Fruit fly (Drosophila melanogaster) whole organism, embryonic: ENCODE measurements around the gene betaGlu.

ENCODE experiments used
- Atf3 ChIP-seq: fragments of 200-800 bp; sonication (Bioruptor generic); optimal IDR thresholded peaks from 3 replicates; lab custom pipeline; 2016; ENCODE audit warnings: missing biosample characterization, missing genetic modification characterization
- Awh ChIP-seq: fragments of 200-800 bp; sonication (Bioruptor generic); IDR thresholded peaks from 2 replicates; pipeline ENCODE4, ENCODE4 v1.3.6; 2022; ENCODE audit warnings: missing biosample characterization, missing genetic modification characterization
- CG10274 ChIP-seq: fragments of 200-800 bp; sonication (Bioruptor generic); optimal IDR thresholded peaks from 3 replicates; lab custom pipeline; 2017; ENCODE audit warnings: missing biosample characterization, mild to moderate bottlenecking, missing genetic modification characterization
- CG10543 ChIP-seq: fragments of 200-800 bp; sonication (Bioruptor generic); optimal IDR thresholded peaks from 3 replicates; lab custom pipeline; 2017; ENCODE audit warnings: missing biosample characterization, mild to moderate bottlenecking, missing genetic modification characterization, moderate library complexity
- CG11398 ChIP-seq: fragments of 200-800 bp; sonication (Bioruptor generic); optimal IDR thresholded peaks from 2 replicates; lab custom pipeline; 2016; ENCODE audit warnings: missing biosample characterization, missing genetic modification characterization
- CG11696 ChIP-seq: fragments of 200-800 bp; sonication (Bioruptor generic); IDR thresholded peaks from 2 replicates; pipeline ENCODE4 v1.3.6; 2022; ENCODE audit warnings: missing biosample characterization, missing genetic modification characterization
- CG12071 ChIP-seq: fragments of 200-800 bp; sonication (Bioruptor generic); optimal IDR thresholded peaks from 3 replicates; lab custom pipeline; 2018; ENCODE audit warnings: missing biosample characterization, mild to moderate bottlenecking, missing genetic modification characterization
- CG12219 ChIP-seq: fragments of 200-800 bp; sonication (Bioruptor generic); optimal IDR thresholded peaks from 3 replicates; lab custom pipeline; 2018; ENCODE audit warnings: missing biosample characterization, mild to moderate bottlenecking, missing genetic modification characterization
- CG15011 ChIP-seq: fragments of 200-800 bp; sonication (Bioruptor generic); optimal IDR thresholded peaks from 3 replicates; lab custom pipeline; 2018; ENCODE audit warnings: missing biosample characterization, mild to moderate bottlenecking, missing genetic modification characterization
- CG16779 ChIP-seq: fragments of 200-800 bp; sonication (Bioruptor generic); IDR thresholded peaks from 2 replicates; pipeline ENCODE4 v1.3.6; 2022; ENCODE audit warnings: missing biosample characterization, missing genetic modification characterization
- CG17359 ChIP-seq: fragments of 200-800 bp; sonication (Bioruptor generic); optimal IDR thresholded peaks from 3 replicates; lab custom pipeline; 2018; ENCODE audit warnings: missing biosample characterization, mild to moderate bottlenecking, missing genetic modification characterization, moderate library complexity
- CG18011 ChIP-seq: fragments of 200-800 bp; sonication (Bioruptor generic); optimal IDR thresholded peaks from 2 replicates; lab custom pipeline; 2017; ENCODE audit warnings: missing biosample characterization, missing genetic modification characterization, mild to moderate bottlenecking, moderate library complexity, missing genotype
- CG18619 ChIP-seq: fragments of 200-800 bp; sonication (Bioruptor generic); optimal IDR thresholded peaks from 3 replicates; lab custom pipeline; 2017; ENCODE audit warnings: missing biosample characterization, mild to moderate bottlenecking, missing genetic modification characterization
- CG2116 ChIP-seq: fragments of 200-800 bp; sonication (Bioruptor generic); optimal IDR thresholded peaks from 3 replicates; lab custom pipeline; 2018; ENCODE audit warnings: missing biosample characterization, mild to moderate bottlenecking, missing genetic modification characterization
- CG30403 ChIP-seq: fragments of 200-800 bp; sonication (Bioruptor generic); optimal IDR thresholded peaks from 3 replicates; lab custom pipeline; 2016; ENCODE audit warnings: missing biosample characterization, missing genetic modification characterization
- CG32772 ChIP-seq: fragments of 200-800 bp; sonication (Bioruptor generic); IDR thresholded peaks from 2 replicates; pipeline ENCODE4 v1.3.6; 2022; ENCODE audit warnings: missing biosample characterization, missing genetic modification characterization
- CG33557 ChIP-seq: fragments of 200-800 bp; sonication (Bioruptor generic); optimal IDR thresholded peaks from 2 replicates; lab custom pipeline; 2019; ENCODE audit warnings: missing biosample characterization, mild to moderate bottlenecking, missing genetic modification characterization, moderate library complexity
- CG42726 ChIP-seq: fragments of 200-800 bp; sonication (Bioruptor generic); IDR thresholded peaks from 2 replicates; pipeline ENCODE4 v1.3.6; 2022; ENCODE audit warnings: missing biosample characterization, missing genetic modification characterization; ENCODE audit not compliant: partially characterized antibody
- CG4730 ChIP-seq: fragments of 200-800 bp; sonication (Bioruptor generic); IDR thresholded peaks from 2 replicates; pipeline ENCODE4 v1.3.6; 2022; ENCODE audit warnings: missing biosample characterization, missing genetic modification characterization
- CG7271 ChIP-seq: fragments of 200-800 bp; sonication (Bioruptor generic); optimal IDR thresholded peaks from 2 replicates; lab custom pipeline; 2018; ENCODE audit warnings: missing biosample characterization, mild to moderate bottlenecking, missing genetic modification characterization, moderate library complexity
- CG7963 ChIP-seq: fragments of 200-800 bp; sonication (Bioruptor generic); IDR thresholded peaks from 3 replicates; pipeline ENCODE4 v1.3.6; 2022; ENCODE audit warnings: missing biosample characterization, missing genetic modification characterization; ENCODE audit not compliant: partially characterized antibody
- CG8944 ChIP-seq: fragments of 200-800 bp; sonication (Bioruptor generic); optimal IDR thresholded peaks from 3 replicates; lab custom pipeline; 2016; ENCODE audit warnings: missing biosample characterization, missing genetic modification characterization
- Gug ChIP-seq: fragments of 200-800 bp; sonication (Bioruptor generic); IDR thresholded peaks from 4 replicates; pipeline ENCODE4 v1.3.6; 2022; ENCODE audit warnings: missing biosample characterization, missing genetic modification characterization
- HmgZ ChIP-seq: fragments of 200-800 bp; sonication (Bioruptor generic); optimal IDR thresholded peaks from 2 replicates; lab custom pipeline; 2018; ENCODE audit warnings: missing biosample characterization, mild to moderate bottlenecking, missing genetic modification characterization
- MESR4 ChIP-seq: fragments of 200-800 bp; sonication (Bioruptor generic); optimal IDR thresholded peaks from 2 replicates; lab custom pipeline; 2018; ENCODE audit warnings: missing biosample characterization, mild to moderate bottlenecking, missing genetic modification characterization, moderate library complexity
- MTF-1 ChIP-seq: fragments of 200-800 bp; sonication (Bioruptor generic); optimal IDR thresholded peaks from 2 replicates; lab custom pipeline; 2018; ENCODE audit warnings: missing biosample characterization, mild to moderate bottlenecking, missing genetic modification characterization, borderline replicate concordance
- Mes4 ChIP-seq: fragments of 200-800 bp; sonication (Bioruptor generic); optimal IDR thresholded peaks from 2 replicates; lab custom pipeline; 2016; ENCODE audit warnings: missing biosample characterization, missing genetic modification characterization
- Myb ChIP-seq: fragments of 200-800 bp; sonication (Bioruptor generic); optimal IDR thresholded peaks from 2 replicates; lab custom pipeline; 2016; ENCODE audit warnings: missing biosample characterization, missing genetic modification characterization
- Neu2 ChIP-seq: fragments of 200-800 bp; sonication (Bioruptor generic); optimal IDR thresholded peaks from 3 replicates; lab custom pipeline; 2016; ENCODE audit warnings: missing biosample characterization, missing genetic modification characterization, borderline replicate concordance
- Nf-YB ChIP-seq: fragments of 200-800 bp; sonication (Bioruptor generic); optimal IDR thresholded peaks from 3 replicates; lab custom pipeline; 2019; ENCODE audit warnings: missing biosample characterization, mild to moderate bottlenecking, missing genetic modification characterization, moderate library complexity
- NfI ChIP-seq: fragments of 200-800 bp; sonication (Bioruptor generic); optimal IDR thresholded peaks from 3 replicates; lab custom pipeline; 2018; ENCODE audit warnings: missing biosample characterization, mild to moderate bottlenecking, missing genetic modification characterization, moderate library complexity
- Oli ChIP-seq: fragments of 200-800 bp; sonication (Bioruptor generic); optimal IDR thresholded peaks from 2 replicates; lab custom pipeline; 2018; ENCODE audit warnings: missing biosample characterization, mild to moderate bottlenecking, missing genetic modification characterization, moderate library complexity
- Ravus ChIP-seq: fragments of 200-800 bp; sonication (Bioruptor generic); IDR thresholded peaks from 2 replicates; pipeline ENCODE4 v1.3.6; 2022; ENCODE audit warnings: missing biosample characterization, missing genetic modification characterization
- Sin3A ChIP-seq: fragments of >200 bp; optimal IDR thresholded peaks from 2 replicates; lab custom pipeline; 2018
- Sry-β ChIP-seq: fragments of 200-800 bp; sonication (Bioruptor generic); optimal IDR thresholded peaks from 2 replicates; lab custom pipeline; 2018; ENCODE audit warnings: missing biosample characterization, mild to moderate bottlenecking, missing genetic modification characterization, moderate library complexity
- ac ChIP-seq: fragments of 200-800 bp; sonication (Bioruptor generic); optimal IDR thresholded peaks from 3 replicates; lab custom pipeline; 2017; ENCODE audit warnings: missing biosample characterization, mild to moderate bottlenecking, missing genetic modification characterization
- bcd ChIP-seq: fragments of 200-800 bp; sonication (Bioruptor generic); optimal IDR thresholded peaks from 2 replicates; lab custom pipeline; 2017; ENCODE audit warnings: missing biosample characterization, mild to moderate bottlenecking, missing genetic modification characterization
- dysf ChIP-seq: fragments of 200-800 bp; sonication (Bioruptor generic); IDR thresholded peaks from 3 replicates; pipeline ENCODE4 v1.3.6; 2022; ENCODE audit warnings: missing biosample characterization, missing genetic modification characterization
- esg ChIP-seq: fragments of 200-800 bp; sonication (Bioruptor generic); conservative IDR thresholded peaks from 2 replicates; pipeline ENCODE4 v1.3.6; 2022; ENCODE audit warnings: missing biosample characterization, missing genetic modification characterization
- fd102C ChIP-seq: fragments of 200-800 bp; sonication (Bioruptor generic); optimal IDR thresholded peaks from 2 replicates; lab custom pipeline; 2018; ENCODE audit warnings: missing biosample characterization, mild to moderate bottlenecking, missing genetic modification characterization, moderate library complexity
- fd64A ChIP-seq: fragments of 200-800 bp; sonication (Bioruptor generic); optimal IDR thresholded peaks from 3 replicates; lab custom pipeline; 2018; ENCODE audit warnings: missing biosample characterization, mild to moderate bottlenecking, missing genetic modification characterization
- gce ChIP-seq: fragments of 200-800 bp; sonication (Bioruptor generic); IDR thresholded peaks from 3 replicates; pipeline ENCODE4 v1.3.6; 2022; ENCODE audit warnings: missing biosample characterization, missing genetic modification characterization
- gro ChIP-seq: fragments of 200-800 bp; sonication (Bioruptor generic); optimal IDR thresholded peaks from 2 replicates; lab custom pipeline; 2016; ENCODE audit warnings: missing biosample characterization, missing genetic modification characterization
- h ChIP-seq: fragments of >200 bp; optimal IDR thresholded peaks from 2 replicates; lab custom pipeline; 2017
- mld ChIP-seq: fragments of 200-800 bp; sonication (Bioruptor generic); IDR thresholded peaks from 3 replicates; pipeline ENCODE4 v1.3.6; 2022; ENCODE audit warnings: missing biosample characterization, missing genetic modification characterization; ENCODE audit not compliant: partially characterized antibody
- sisA ChIP-seq: fragments of 200-800 bp; sonication (Bioruptor generic); IDR thresholded peaks from 2 replicates; pipeline ENCODE4 v1.3.6; 2022; ENCODE audit warnings: missing biosample characterization, missing genetic modification characterization
- tin ChIP-seq: fragments of 200-800 bp; sonication (Bioruptor generic); optimal IDR thresholded peaks from 3 replicates; lab custom pipeline; 2016; ENCODE audit warnings: missing biosample characterization, missing genetic modification characterization
- toy ChIP-seq: fragments of 200-800 bp; sonication (Bioruptor generic); IDR thresholded peaks from 2 replicates; pipeline ENCODE4 v1.3.6; 2022; ENCODE audit warnings: missing biosample characterization, missing genetic modification characterization
- trh ChIP-seq: fragments of 200-800 bp; sonication (Bioruptor generic); optimal IDR thresholded peaks from 2 replicates; lab custom pipeline; 2016; ENCODE audit warnings: missing biosample characterization, missing genetic modification characterization
- ttk ChIP-seq: fragments of 200-800 bp; sonication (Bioruptor generic); IDR thresholded peaks from 2 replicates; pipeline ENCODE4 v2.1.2; 2022; ENCODE audit warnings: missing biosample characterization, missing genetic modification characterization
- zfh2 ChIP-seq: fragments of 200-800 bp; sonication (Bioruptor generic); optimal IDR thresholded peaks from 2 replicates; lab custom pipeline; 2016; ENCODE audit warnings: missing biosample characterization, missing genetic modification characterization

The betaGlu gene

dm6 chr3R:31771790-31772576 is at the start of gene betaGlu, which contains the start of gene sip3:
Gene betaGlu, minus strand, starts transcription at chr3R:31771848.
Gene sip3, plus strand, starts transcription at chr3R:31772219.
- TF ChIP-seq tin (GFP tag; lab: Kevin White, UChicago) (no peak), CG18011 (GFP tag; lab: Kevin White, UChicago) (no peak), mld (peak; percentile 72; the same call in 2 of the 3 replicates), CG33557 (GFP tag; lab: Kevin White, UChicago) (peak; percentile 8), dysf (GFP tag; lab: Robert Waterston, UW) (no peak), CG7271 (no peak), CG2116 (GFP tag; lab: Kevin White, UChicago) (peak; percentile 89), toy (GFP tag; lab: Robert Waterston, UW) (no peak), HmgZ (tag; lab: Kevin White, UChicago) (peak; percentile 43), Awh (no peak), CG17359 (tag; lab: Kevin White, UChicago) (no peak), Atf3 (GFP tag; lab: Kevin White, UChicago) (no peak), Mes4 (GFP tag; lab: Kevin White, UChicago) (no peak), CG11398 (GFP tag; lab: Kevin White, UChicago) (no peak), esg (GFP tag; lab: Robert Waterston, UW) (no peak), fd64A (GFP tag; lab: Kevin White, UChicago) (no peak), Myb (GFP tag; lab: Kevin White, UChicago) (peak; percentile 20), gce (GFP tag; lab: Robert Waterston, UW) (no peak), CG30403 (no peak), NfI (GFP tag; lab: Kevin White, UChicago) (no peak), ac (no peak), MTF-1 (no peak), trh (GFP tag; lab: Kevin White, UChicago) (no peak), h (lab: Kevin White, UChicago) (no peak), CG18619 (GFP tag; lab: Kevin White, UChicago) (no peak), Neu2 (GFP tag; lab: Kevin White, UChicago) (no peak), CG11696 (GFP tag; lab: Robert Waterston, UW) (no peak), CG10543 (no peak), CG12071 (GFP tag; lab: Kevin White, UChicago) (no peak), Sin3A (lab: Kevin White, UChicago) (peak; percentile 27), ttk (GFP tag; lab: Robert Waterston, UW) (no peak), Sry-β (GFP tag; lab: Kevin White, UChicago) (no peak), CG16779 (GFP tag; lab: Robert Waterston, UW) (no peak), CG10274 (GFP tag; lab: Kevin White, UChicago) (no peak), bcd (GFP tag; lab: Kevin White, UChicago) (no peak), CG15011 (GFP tag; lab: Kevin White, UChicago) (no peak), zfh2 (GFP tag; lab: Kevin White, UChicago) (no peak), gro (GFP tag; lab: Kevin White, UChicago) (no peak), CG32772 (no peak), Nf-YB (no peak), sisA (no peak), Oli (tag; lab: Kevin White, UChicago) (no peak), Gug (GFP tag; lab: Robert Waterston, UW) (no peak), Ravus (no peak), CG4730 (GFP tag; lab: Robert Waterston, UW) (no peak), CG8944 (GFP tag; lab: Kevin White, UChicago) (no peak), CG7963 (GFP tag; lab: Robert Waterston, UW) (peak; percentile 91), CG42726 (GFP tag; lab: Robert Waterston, UW) (peak; percentile 89), CG12219 (GFP tag; lab: Kevin White, UChicago) (no peak), MESR4 (GFP tag; lab: Kevin White, UChicago) (peak; percentile 61), fd102C (GFP tag; lab: Kevin White, UChicago) (no peak)
